Worm (Caenorhabditis elegans): ENCODE results near the gene cnc-5.
A peak's percentile ranks its signal among the peaks of the same experiment; 100 is the strongest.

Gene cnc-5

ce11 chrV:1450160-1450559 lies 5.0 kb downstream of the cnc-5 start, which contains the start of gene cnc-2:
Gene cnc-2 (minus strand): TSS chrV:1450183.
- TF ChIP-seq ama-1 (optimal IDR thresholded peaks at IDR 0.05): no peak
- no peak for TF ChIP-seq hif-1 (tag; optimal IDR thresholded peaks at IDR 0.05)
- peak; percentile 37 for TF ChIP-seq mxl-3 (GFP tag; optimal IDR thresholded peaks at IDR 0.05)
- no peak for TF ChIP-seq madf-5 (GFP tag; IDR thresholded peaks at IDR 0.05)
- TF ChIP-seq hlh-30 (tag; optimal IDR thresholded peaks at IDR 0.05; ENCODE audit: insufficient read depth): peak; percentile 2
- no peak for TF ChIP-seq ces-1 (GFP tag; optimal IDR thresholded peaks at IDR 0.05)
- TF ChIP-seq php-3 (GFP tag; IDR thresholded peaks at IDR 0.05): no peak

- TF ChIP-seq mep-1 (tag; optimal IDR thresholded peaks at IDR 0.05): no peak
- no peak for TF ChIP-seq ctbp-1 (GFP tag; IDR thresholded peaks at IDR 0.05)
- TF ChIP-seq D1046.2 (GFP tag; IDR thresholded peaks at IDR 0.05): no peak
- no peak for TF ChIP-seq nhr-28 (tag; optimal IDR thresholded peaks at IDR 0.05)
- no peak for TF ChIP-seq lim-7 (GFP tag; IDR thresholded peaks at IDR 0.05)
- TF ChIP-seq nhr-102 (tag; optimal IDR thresholded peaks at IDR 0.05): no peak
- TF ChIP-seq nhr-111 (GFP tag; optimal IDR thresholded peaks at IDR 0.05): no peak
- TF ChIP-seq ZK337.2 (GFP tag; IDR thresholded peaks at IDR 0.05): no peak
- TF ChIP-seq ces-1 (GFP tag; optimal IDR thresholded peaks at IDR 0.05): no peak
- TF ChIP-seq daf-16 (GFP tag; optimal IDR thresholded peaks at IDR 0.05): no peak
- no peak for TF ChIP-seq daf-16 (tag; optimal IDR thresholded peaks at IDR 0.05)
- TF ChIP-seq R02D3.7 (tag; optimal IDR thresholded peaks at IDR 0.05): no peak
- TF ChIP-seq F26F4.8 (GFP tag; conservative IDR thresholded peaks at IDR 0.05): no peak
- TF ChIP-seq pha-4 (GFP tag; IDR thresholded peaks at IDR 0.05): no peak
- no peak for TF ChIP-seq pha-4 (tag; optimal IDR thresholded peaks at IDR 0.05)
- TF ChIP-seq F10B5.3 (tag; optimal IDR thresholded peaks at IDR 0.05): no peak
- no peak for TF ChIP-seq vab-7 (GFP tag; IDR thresholded peaks at IDR 0.05)
Measured at ce11 chrV:1451334-1451733, 6.2 kb downstream of the cnc-5 start, which contains the start of gene srj-23. Gene srj-23 (plus strand): TSS chrV:1451634.

ce11 chrV:1454762-1455161 lies 9.6 kb downstream of the cnc-5 start, which contains the start of gene chil-14:
Gene chil-14 (plus strand): TSS chrV:1455062.
- no peak for TF ChIP-seq duxl-1 (tag; optimal IDR thresholded peaks at IDR 0.05; ENCODE audit: poor library complexity)
- TF ChIP-seq skn-1 (tag; optimal IDR thresholded peaks at IDR 0.05): no peak
- TF ChIP-seq gei-8 (GFP tag; optimal IDR thresholded peaks at IDR 0.05): no peak
- TF ChIP-seq ztf-7 (tag; optimal IDR thresholded peaks at IDR 0.05): no peak
- TF ChIP-seq nhr-25 (tag; optimal IDR thresholded peaks at IDR 0.05; ENCODE audit: borderline replicate concordance, insufficient read depth): no peak
- TF ChIP-seq nhr-11 (tag; optimal IDR thresholded peaks at IDR 0.05): no peak
- TF ChIP-seq ceh-28 (tag; optimal IDR thresholded peaks at IDR 0.05): no peak
- TF ChIP-seq hlh-30 (tag; optimal IDR thresholded peaks at IDR 0.05; ENCODE audit: insufficient read depth): no peak
- no peak for TF ChIP-seq lir-3 (tag; optimal IDR thresholded peaks at IDR 0.05)
- TF ChIP-seq lin-38 (GFP tag; IDR thresholded peaks at IDR 0.05): no peak
- no peak for TF ChIP-seq ces-1 (GFP tag; optimal IDR thresholded peaks at IDR 0.05)
- no peak for TF ChIP-seq F26F4.8 (GFP tag; conservative IDR thresholded peaks at IDR 0.05)
- no peak for TF ChIP-seq mxl-2 (GFP tag; conservative IDR thresholded peaks at IDR 0.05)
- no peak for TF ChIP-seq unc-130 (GFP tag; optimal IDR thresholded peaks at IDR 0.05)
- TF ChIP-seq daf-16 (GFP tag; optimal IDR thresholded peaks at IDR 0.05): no peak
- TF ChIP-seq daf-16 (tag; optimal IDR thresholded peaks at IDR 0.05): no peak

- TF ChIP-seq fkh-10 (GFP tag; optimal IDR thresholded peaks at IDR 0.05): no peak
- peak; percentile 26; the same call in 1 of the 2 replicates for TF ChIP-seq php-3 (GFP tag; IDR thresholded peaks at IDR 0.05)
- TF ChIP-seq nhr-77 (tag; optimal IDR thresholded peaks at IDR 0.05): no peak
- no peak for TF ChIP-seq nhr-48 (tag; optimal IDR thresholded peaks at IDR 0.05)
- TF ChIP-seq hlh-11 (tag; optimal IDR thresholded peaks at IDR 0.05): no peak
- TF ChIP-seq nhr-41 (GFP tag; IDR thresholded peaks at IDR 0.05): no peak
- 0 out of 2 replicates have a peak, but pooled peaks have one; percentile 46 for TF ChIP-seq F44E2.7 (GFP tag; IDR thresholded peaks at IDR 0.05)
- no peak for TF ChIP-seq lir-3 (tag; optimal IDR thresholded peaks at IDR 0.05)
- TF ChIP-seq duxl-1 (tag; optimal IDR thresholded peaks at IDR 0.05; ENCODE audit: poor library complexity): no peak
- TF ChIP-seq mdt-29 (GFP tag; IDR thresholded peaks at IDR 0.05): 0 out of 2 replicates have a peak, but pooled peaks have one; percentile 13
- TF ChIP-seq zag-1 (tag; optimal IDR thresholded peaks at IDR 0.05): no peak
- no peak for TF ChIP-seq unc-39 (tag; optimal IDR thresholded peaks at IDR 0.05)
- TF ChIP-seq vab-7 (GFP tag; IDR thresholded peaks at IDR 0.05): no peak
- TF ChIP-seq lim-7 (GFP tag; IDR thresholded peaks at IDR 0.05): no peak
- TF ChIP-seq hmg-1.1 (GFP tag; IDR thresholded peaks at IDR 0.05): no peak
- no peak for TF ChIP-seq lin-1 (GFP tag; IDR thresholded peaks at IDR 0.05)
- no peak for TF ChIP-seq tag-97 (GFP tag; IDR thresholded peaks at IDR 0.05)
- TF ChIP-seq ceh-28 (tag; optimal IDR thresholded peaks at IDR 0.05): no peak
- TF ChIP-seq D1046.2 (GFP tag; IDR thresholded peaks at IDR 0.05): no peak
- no peak for TF ChIP-seq rbr-2 (tag; optimal IDR thresholded peaks at IDR 0.05)
Measured at ce11 chrV:1455280-1455679, 10.1 kb downstream of the cnc-5 start.

All from whole organism, L4 larva.